Fruit fly (Drosophila melanogaster) whole organism, adult: ENCODE data around the gene CG17826.

Experiments
- Crg-1 ChIP-seq: fragments of 200-800 bp; sonication (Bioruptor generic); optimal IDR thresholded peaks from 2 replicates; lab custom pipeline; 2016; ENCODE audit warnings: missing biosample characterization, missing genetic modification characterization
- bab1 ChIP-seq: fragments of 200-800 bp; sonication (Bioruptor generic); optimal IDR thresholded peaks from 3 replicates; lab custom pipeline; 2019; ENCODE audit warnings: missing biosample characterization, mild to moderate bottlenecking, missing genetic modification characterization, moderate library complexity

DNA sequence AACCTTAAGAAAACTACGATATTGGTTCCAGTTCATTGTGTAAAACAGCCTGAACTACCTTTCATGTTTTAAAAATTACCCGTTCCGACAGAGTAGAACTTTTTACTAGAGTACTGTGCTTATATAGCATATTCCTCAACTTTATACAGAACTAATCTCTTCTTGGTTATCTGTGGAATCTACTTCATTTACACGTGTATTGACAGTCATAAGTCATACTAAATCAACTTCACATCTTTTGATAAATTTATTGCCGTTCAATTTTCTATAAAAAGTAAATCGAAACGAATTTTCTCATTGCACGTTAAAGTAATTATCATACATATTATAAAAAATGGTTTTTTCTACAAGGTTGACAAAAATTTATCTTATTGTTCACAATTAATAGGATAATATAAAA lies 24.1 kb downstream of the CG17826 start, which contains the start of gene CG42397:
- TF ChIP-seq Crg-1 (GFP tag; lab: Kevin White, UChicago) (no peak), bab1 (no peak)
